Worm (Caenorhabditis elegans) whole organism, dauer: ENCODE measurements around the gene F23D12.4.

Experiments
- unc-62 ChIP-seq: sonication (generic microtip); optimal IDR thresholded peaks from 2 replicates; lab custom pipeline; 2017; ENCODE audit warnings: missing biosample characterization, missing genetic modification reagents, missing genetic modification characterization

Gene F23D12.4

ce11 chrX:14444701-14445100 lies at the start of gene F23D12.4:
Gene F23D12.4, plus strand, starts transcription at chrX:14445001.
- no peak for TF ChIP-seq unc-62

DNA sequence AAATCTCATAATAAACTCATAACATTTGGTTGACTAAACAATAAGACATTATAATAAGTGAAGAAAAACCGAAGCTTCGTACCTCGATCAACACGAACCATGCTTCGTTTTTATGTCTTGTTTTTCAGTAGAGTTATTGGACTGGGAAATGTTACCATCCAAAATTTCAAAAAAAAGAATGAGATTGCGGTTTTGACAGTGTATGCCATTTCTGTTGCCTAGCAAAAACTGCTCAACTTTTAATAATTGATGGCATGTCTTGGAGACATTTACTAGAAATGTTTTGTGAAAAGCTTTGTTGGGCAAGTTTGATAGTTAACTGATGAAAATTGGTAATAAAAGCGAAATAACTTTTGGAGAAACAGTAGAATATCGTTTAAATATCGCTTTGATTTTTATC lies 49.5 kb upstream of the F23D12.4 start, which contains the start of gene Y60A9.1:
Gene Y60A9.1, minus strand, starts transcription at position 101 of the 400 bp plus-strand sequence.
- no peak for TF ChIP-seq unc-62

- TF ChIP-seq unc-62: no peak
These were observed 45.8 kb upstream of the F23D12.4 start for ce11 chrX:14399035-14399434.

DNA sequence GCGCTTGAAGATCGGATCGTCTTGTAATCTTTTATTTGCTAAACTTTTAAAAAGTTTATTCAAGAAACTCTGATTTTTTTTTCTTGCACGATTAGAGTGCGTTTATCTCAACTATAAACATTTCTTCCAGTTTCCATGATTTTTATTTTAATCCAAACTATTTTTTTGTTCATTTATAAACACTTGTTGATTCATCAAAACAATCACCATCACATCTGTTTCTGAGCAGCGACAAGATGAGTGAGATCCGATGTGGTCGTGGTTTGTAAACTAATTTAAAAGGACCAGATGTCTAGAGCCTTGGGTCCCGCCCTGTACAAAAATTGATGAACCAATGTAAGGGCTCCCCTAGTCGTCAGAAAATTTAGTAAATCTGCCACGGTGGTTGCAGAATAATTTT lies 43.6 kb upstream of the F23D12.4 start:
- TF ChIP-seq unc-62: no peak

DNA sequence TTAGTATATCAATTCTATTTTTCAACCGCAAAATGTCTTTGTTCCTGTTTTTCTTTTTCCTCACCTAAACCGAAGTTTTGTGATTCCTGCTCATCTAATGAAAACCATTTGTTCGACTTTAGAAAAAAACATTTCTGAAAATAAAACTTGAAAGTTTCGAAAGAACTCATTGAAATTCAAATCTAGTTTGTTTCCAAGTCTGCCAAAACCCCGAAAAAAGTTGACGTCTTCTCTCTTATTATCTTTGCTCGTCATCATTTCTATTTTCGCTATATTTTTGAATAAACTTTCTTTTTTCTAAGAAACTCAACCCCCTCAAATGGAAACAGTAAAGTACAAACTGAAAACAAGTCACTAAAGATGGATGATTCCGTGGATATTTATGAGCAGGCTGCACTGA lies 39.0 kb upstream of the F23D12.4 start, which contains the start of gene frpr-17:
Gene frpr-17, plus strand, starts transcription at position 301 of the 400 bp plus-strand sequence.
- no peak for TF ChIP-seq unc-62

DNA sequence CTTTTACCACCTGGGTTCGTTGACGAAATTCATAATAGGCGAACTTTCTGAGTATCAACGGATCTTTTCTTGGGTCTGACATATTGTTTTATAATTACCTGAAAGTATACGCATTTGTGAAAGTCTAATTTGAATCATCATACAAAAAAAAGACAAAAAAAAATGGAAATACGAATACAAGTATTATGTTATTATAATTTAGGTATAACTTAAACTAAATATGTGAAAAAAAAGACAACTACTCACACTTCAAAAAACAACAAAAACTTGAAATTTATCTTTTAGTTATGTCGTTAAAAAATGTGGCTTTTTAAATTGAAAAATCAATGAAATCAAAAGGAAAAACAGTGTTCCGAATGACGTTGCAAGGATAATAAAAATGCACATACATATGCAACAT lies 32.0 kb upstream of the F23D12.4 start, which contains the start of gene fbxa-179:
Gene fbxa-179, minus strand, starts transcription at position 101 of the 400 bp plus-strand sequence.
- TF ChIP-seq unc-62: no peak

DNA sequence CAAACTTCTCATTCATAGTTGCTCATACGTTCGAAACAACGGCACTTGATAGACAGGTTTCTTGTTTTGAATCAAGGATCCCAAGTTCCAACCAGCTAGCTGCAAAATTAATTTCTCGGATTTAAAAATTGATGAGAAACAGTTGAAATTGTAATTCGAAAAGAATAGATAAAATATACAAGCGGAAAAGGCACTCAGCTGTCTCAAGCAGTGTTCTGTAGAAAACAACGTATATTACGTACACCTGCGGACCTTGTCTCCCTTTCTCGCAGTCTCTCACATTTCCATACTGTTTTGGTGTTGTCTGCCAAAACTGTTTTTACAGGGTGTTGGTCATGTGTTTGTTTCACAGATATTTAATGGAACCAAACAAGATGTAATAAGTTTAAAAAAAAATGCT lies 29.2 kb upstream of the F23D12.4 start, which contains the start of gene F23D12.10:
Gene F23D12.10, minus strand, starts transcription at position 101 of the 400 bp plus-strand sequence.
- no peak for TF ChIP-seq unc-62

DNA sequence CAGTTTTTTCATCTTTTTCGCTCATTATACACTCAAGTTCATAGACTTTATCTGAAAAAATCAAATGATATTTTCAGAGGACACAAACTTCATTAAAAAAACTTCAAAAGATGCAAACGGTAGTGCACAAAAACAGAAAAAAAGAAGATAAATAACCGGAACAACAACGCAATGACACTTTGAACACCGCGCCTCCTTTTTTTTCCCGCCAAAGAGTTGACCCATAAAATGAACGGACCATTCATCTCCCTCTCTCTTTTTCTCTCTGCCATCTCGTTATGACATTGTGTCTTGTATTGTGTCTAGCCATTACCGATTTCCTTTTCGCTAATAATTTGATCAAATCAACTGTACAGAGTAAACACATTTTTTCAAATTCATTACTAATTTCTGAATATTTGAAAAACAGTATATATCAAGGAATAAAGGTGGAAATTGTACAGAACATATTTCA lies 23.2 kb upstream of the F23D12.4 start, which contains the start of gene F23D12.2:
Gene F23D12.2, minus strand, starts transcription at position 51 of the 454 bp plus-strand sequence.
- no peak for TF ChIP-seq unc-62

DNA sequence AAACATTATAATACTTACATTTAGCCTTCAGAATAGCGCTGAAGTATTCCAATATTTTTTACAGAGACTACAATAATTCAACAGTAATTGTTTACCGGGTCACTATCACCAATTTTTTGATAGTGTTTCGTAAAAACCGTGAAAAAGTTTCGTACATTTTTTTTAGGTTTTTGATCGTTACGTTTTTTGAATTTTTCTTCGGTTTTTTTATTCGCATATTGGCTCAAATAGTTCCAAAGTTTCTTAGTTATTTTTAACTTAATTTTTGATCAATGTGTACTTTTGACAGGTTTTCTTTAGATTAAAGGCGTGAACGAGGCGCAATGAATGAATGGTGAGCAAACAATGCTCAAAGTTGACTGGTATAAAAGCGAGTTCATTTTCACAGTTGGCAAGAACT lies 21.7 kb upstream of the F23D12.4 start, which contains the start of gene fipr-3:
Gene fipr-3, plus strand, starts transcription at position 301 of the 400 bp plus-strand sequence.
- no peak for TF ChIP-seq unc-62

- TF ChIP-seq unc-62: no peak
These were observed 20.6 kb upstream of the F23D12.4 start for ce11 chrX:14424186-14424585.

- TF ChIP-seq unc-62: no peak
These were observed 20.1 kb upstream of the F23D12.4 start, which contains the start of gene F23D12.11 for ce11 chrX:14424673-14425072. Gene F23D12.11, minus strand, starts transcription at chrX:14424751.

DNA sequence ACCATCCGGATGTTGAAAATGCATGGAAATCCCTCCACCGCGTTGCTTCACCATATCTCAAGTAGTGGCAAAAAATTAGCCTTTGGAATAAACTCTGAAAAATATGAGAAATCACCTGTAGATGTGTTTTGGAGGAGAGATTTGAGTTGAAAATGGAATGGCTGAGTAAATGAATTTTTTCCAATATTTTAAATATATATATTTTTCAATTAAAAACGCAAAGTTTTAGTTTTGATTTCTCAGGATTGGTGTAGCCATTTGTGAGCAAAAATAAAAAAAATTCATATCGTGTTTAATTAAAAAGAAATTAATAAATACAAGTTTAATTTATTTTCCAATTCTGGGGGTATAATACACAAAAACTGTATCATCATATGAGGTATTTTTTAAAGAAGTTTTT lies 16.7 kb upstream of the F23D12.4 start, which contains the start of gene F23D12.1:
Gene F23D12.1, minus strand, starts transcription at position 101 of the 400 bp plus-strand sequence.
- no peak for TF ChIP-seq unc-62

DNA sequence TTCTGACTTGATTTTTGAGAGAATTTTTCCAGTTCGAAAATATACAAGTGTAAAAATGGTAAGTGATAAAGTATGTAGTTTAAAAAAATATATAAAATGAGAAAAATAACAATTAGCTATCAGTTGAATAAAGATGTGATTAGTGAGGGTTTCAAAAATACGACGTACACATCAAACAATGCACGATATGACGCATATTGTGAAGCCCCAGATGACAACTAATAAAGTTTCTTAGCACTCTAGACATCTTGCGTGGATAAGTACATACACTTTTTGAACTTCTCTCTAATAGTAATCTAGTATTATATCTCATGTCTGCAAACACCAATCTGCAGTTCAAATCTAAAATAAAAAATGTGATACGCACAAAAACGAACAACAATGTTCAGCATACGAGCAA lies 14.4 kb upstream of the F23D12.4 start:
- TF ChIP-seq unc-62: no peak

DNA sequence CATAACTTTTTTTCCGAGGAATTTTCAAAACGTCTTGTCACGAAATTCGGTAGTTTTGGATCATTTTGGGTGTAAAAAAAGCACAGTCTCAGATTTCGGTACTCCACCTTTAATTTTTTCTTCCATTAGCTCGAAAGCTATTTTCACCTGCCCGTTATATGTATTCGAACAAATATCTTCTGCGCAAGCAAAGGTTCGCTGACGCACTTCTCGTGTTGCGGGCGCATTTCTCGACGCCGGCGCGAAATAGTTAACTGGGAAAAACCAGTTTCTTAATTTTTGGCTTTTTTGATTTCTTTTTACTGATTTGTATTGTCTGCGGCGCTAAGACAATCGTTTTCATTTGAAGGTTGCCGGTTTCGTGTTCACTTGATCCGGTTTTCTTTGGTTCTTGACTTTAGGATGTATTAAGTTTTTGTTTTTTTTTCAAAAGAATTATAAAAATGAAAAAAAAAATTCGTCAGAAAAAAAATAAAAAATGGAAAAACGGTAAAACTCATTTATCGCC lies 9.1 kb upstream of the F23D12.4 start:
- TF ChIP-seq unc-62: no peak

DNA sequence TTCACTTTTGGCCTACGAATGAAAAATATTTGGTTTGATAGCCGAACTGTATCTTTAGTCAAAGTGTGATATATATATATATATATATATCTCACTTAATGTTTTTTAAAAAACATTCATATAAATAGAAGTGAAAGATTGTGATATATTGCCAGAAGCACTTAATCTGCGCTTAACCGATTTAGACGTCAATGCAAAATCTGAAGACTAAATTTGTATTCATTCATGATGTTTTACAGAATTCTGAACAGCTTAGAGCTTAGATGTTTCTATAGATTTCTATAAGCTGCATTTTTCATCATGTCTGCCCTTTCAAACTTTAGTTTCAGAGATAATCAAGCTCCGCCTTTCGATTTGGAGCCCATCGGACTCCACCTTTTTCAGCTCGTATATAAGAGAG lies 2.5 kb upstream of the F23D12.4 start, which contains the start of gene F23D12.3:
Gene F23D12.3, plus strand, starts transcription at position 301 of the 400 bp plus-strand sequence.
- no peak for TF ChIP-seq unc-62

- TF ChIP-seq unc-62: no peak
These were observed 2.7 kb downstream of the F23D12.4 start for ce11 chrX:14447498-14447897.

- TF ChIP-seq unc-62: no peak
These were observed 3.1 kb downstream of the F23D12.4 start, which contains the start of gene jmjd-3.2 for ce11 chrX:14447910-14448309. Gene jmjd-3.2, plus strand, starts transcription at chrX:14448210.

- TF ChIP-seq unc-62: no peak
These were observed 8.9 kb downstream of the F23D12.4 start, which contains the start of gene F23D12.7 for ce11 chrX:14453735-14454134. Gene F23D12.7, minus strand, starts transcription at chrX:14453835.
